Worm (Caenorhabditis elegans) whole organism, L4 larva: ENCODE results near the gene nhr-99.

Experiments
- F49E8.2 ChIP-seq: sonication (generic microtip); optimal IDR thresholded peaks from 2 replicates; lab custom pipeline; 2016; ENCODE audit warnings: missing compliant biosample characterization, mild to moderate bottlenecking, missing genetic modification characterization, borderline replicate concordance
- ZK546.5 ChIP-seq, 2 experiments: sonication (generic microtip); optimal IDR thresholded peaks; 2 replicates each; lab custom pipeline; 2017; ENCODE audit warnings: missing biosample characterization in 2 of 2, missing genetic modification characterization in 2 of 2
- aly-2 ChIP-seq: sonication (generic microtip); optimal IDR thresholded peaks from 2 replicates; lab custom pipeline; 2018; ENCODE audit warnings: missing biosample characterization, missing genetic modification characterization
- hlh-11 ChIP-seq: fragments of 200-800 bp; sonication (Bioruptor generic); optimal IDR thresholded peaks from 2 replicates; lab custom pipeline; 2018; ENCODE audit warnings: mild to moderate bottlenecking, missing genetic modification characterization, missing compliant biosample characterization
- jun-1 ChIP-seq: fragments of 150-350 bp; optimal IDR thresholded peaks from 2 replicates; lab custom pipeline; 2014; ENCODE audit warnings: missing biosample characterization, missing genetic modification reagents, missing genetic modification characterization
- lir-3 ChIP-seq: sonication (generic microtip); optimal IDR thresholded peaks from 2 replicates; lab custom pipeline; 2016; ENCODE audit warnings: mild to moderate bottlenecking, missing genetic modification characterization, missing compliant biosample characterization
- mdl-1 ChIP-seq, 2 experiments: fragments of 150-350 bp in 1 of 2; sonication (generic microtip) in 1 of 2; optimal IDR thresholded peaks; 2 replicates each; lab custom pipeline; 2014 to 2017; ENCODE audit warnings: missing biosample characterization in 2 of 2, missing genetic modification characterization in 2 of 2
- nhr-237 ChIP-seq: sonication (generic microtip); optimal IDR thresholded peaks from 2 replicates; lab custom pipeline; 2017; ENCODE audit warnings: missing biosample characterization, missing genetic modification characterization
- nhr-48 ChIP-seq: sonication (generic microtip); optimal IDR thresholded peaks from 2 replicates; lab custom pipeline; 2016; ENCODE audit warnings: mild to moderate bottlenecking, missing genetic modification characterization, missing compliant biosample characterization
- pqm-1 ChIP-seq: sonication (generic microtip); optimal IDR thresholded peaks from 2 replicates; lab custom pipeline; 2017; ENCODE audit warnings: missing biosample characterization, missing genetic modification characterization
- saeg-2 ChIP-seq: fragments of 200-800 bp; sonication (Bioruptor generic); IDR thresholded peaks from 2 replicates; pipeline ENCODE4 v1.3.6; 2022; ENCODE audit warnings: missing genetic modification reagents, missing genetic modification characterization, missing compliant biosample characterization
- zag-1 ChIP-seq: fragments of 150-350 bp; optimal IDR thresholded peaks from 2 replicates; lab custom pipeline; 2014; ENCODE audit warnings: missing biosample characterization, missing genetic modification characterization

ce11 chrV:433898-434297 is 40.7 kb upstream of the nhr-99 start, which contains the start of gene B0554.2:
- no peak for TF ChIP-seq aly-2 (tag; lab: Kevin White, UChicago)
- no peak for TF ChIP-seq jun-1 (tag; lab: Kevin White, UChicago)
- TF ChIP-seq zag-1 = no peak
- TF ChIP-seq ZK546.5 (tag; optimal IDR thresholded peaks at IDR 0.05; lab: Kevin White, UChicago) = no peak
- TF ChIP-seq nhr-237 (tag; lab: Kevin White, UChicago) = no peak
- no peak for TF ChIP-seq nhr-48 (tag; lab: Kevin White, UChicago)
- TF ChIP-seq lir-3 = no peak
- no peak for TF ChIP-seq mdl-1 (tag; optimal IDR thresholded peaks at IDR 0.05; lab: Kevin White, UChicago)
- no peak for TF ChIP-seq pqm-1 (tag; lab: Kevin White, UChicago)
- TF ChIP-seq hlh-11 = no peak
- no peak for TF ChIP-seq F49E8.2
- no peak for TF ChIP-seq saeg-2
